Worm (Caenorhabditis elegans): ENCODE measurements around the gene clec-117.

Gene clec-117

ce11 chrII:285627-286550, 10.9 kb downstream of the clec-117 start, which contains the start of gene B0432.10 (continued):
- TF ChIP-seq mxl-2 (GFP tag; conservative IDR thresholded peaks at IDR 0.05) = no peak
- TF ChIP-seq cey-2 (tag; optimal IDR thresholded peaks at IDR 0.05; ENCODE audit: borderline replicate concordance, insufficient read depth) = no peak
- TF ChIP-seq nhr-6 (tag; optimal IDR thresholded peaks at IDR 0.05) = peak; percentile 20
- peak; percentile 86 for TF ChIP-seq lin-38 (GFP tag; IDR thresholded peaks at IDR 0.05)
- peak in 1 of 2 experiments; percentile 91 for TF ChIP-seq lsy-2 (tag; optimal IDR thresholded peaks at IDR 0.05)
- peak; percentile 57 for TF ChIP-seq nhr-28 (tag; optimal IDR thresholded peaks at IDR 0.05)
- no peak for TF ChIP-seq nhr-48 (tag; optimal IDR thresholded peaks at IDR 0.05)
- peak; percentile 51 for TF ChIP-seq nhr-77 (tag; optimal IDR thresholded peaks at IDR 0.05)
- peak; percentile 64 for TF ChIP-seq rbr-2 (tag; optimal IDR thresholded peaks at IDR 0.05)
- TF ChIP-seq dve-1 (tag; optimal IDR thresholded peaks at IDR 0.05; ENCODE audit: insufficient read depth) = peak; percentile 86
- TF ChIP-seq dmd-6 (GFP tag; IDR thresholded peaks at IDR 0.05) = peak; percentile 71
- peak; percentile 65 for TF ChIP-seq hlh-30 (tag; optimal IDR thresholded peaks at IDR 0.05; ENCODE audit: insufficient read depth)
- no peak for TF ChIP-seq ZK337.2 (GFP tag; IDR thresholded peaks at IDR 0.05)
- TF ChIP-seq hif-1 (tag; optimal IDR thresholded peaks at IDR 0.05) = peak in 1 of 2 experiments; percentile 7
- no peak for TF ChIP-seq dmd-9 (GFP tag; IDR thresholded peaks at IDR 0.05)
- peak; percentile 85 for TF ChIP-seq T20F7.1 (GFP tag; optimal IDR thresholded peaks at IDR 0.05)
- TF ChIP-seq daf-19 (GFP tag; conservative IDR thresholded peaks at IDR 0.05) = 0 out of 2 replicates have a peak, but pooled peaks have one; percentile 20
- TF ChIP-seq nhr-111 (GFP tag; optimal IDR thresholded peaks at IDR 0.05) = no peak
- peak in 1 of 2 experiments; percentile 77 for TF ChIP-seq unc-62 (GFP tag; optimal IDR thresholded peaks at IDR 0.05 in 1 of 2)
- TF ChIP-seq unc-62 (tag; optimal IDR thresholded peaks at IDR 0.05) = no peak
- TF ChIP-seq mep-1 (tag; optimal IDR thresholded peaks at IDR 0.05) = peak; percentile 79
- no peak for TF ChIP-seq lim-7 (GFP tag; IDR thresholded peaks at IDR 0.05)
- TF ChIP-seq pqm-1 (tag; optimal IDR thresholded peaks at IDR 0.05) = peak; percentile 19
- peak; percentile 25 for TF ChIP-seq nhr-11 (tag; optimal IDR thresholded peaks at IDR 0.05)
- peak; percentile 51; the same call in 1 of the 2 replicates for TF ChIP-seq pha-4 (GFP tag; IDR thresholded peaks at IDR 0.05)
- peak; percentile 92 for TF ChIP-seq pha-4 (tag; optimal IDR thresholded peaks at IDR 0.05)
- no peak for TF ChIP-seq tra-1 (GFP tag; IDR thresholded peaks at IDR 0.05)
- no peak for TF ChIP-seq nhr-237 (tag; optimal IDR thresholded peaks at IDR 0.05)
- peak; percentile 11 for TF ChIP-seq spr-3 (GFP tag; optimal IDR thresholded peaks at IDR 0.05)
- no peak for TF ChIP-seq zip-2 (tag; optimal IDR thresholded peaks at IDR 0.05)
- peak; percentile 51 for TF ChIP-seq F10B5.3 (tag; optimal IDR thresholded peaks at IDR 0.05)
- TF ChIP-seq zag-1 (tag; optimal IDR thresholded peaks at IDR 0.05) = no peak
- TF ChIP-seq F37D6.2 (tag; optimal IDR thresholded peaks at IDR 0.05) = peak; percentile 46
- peak; percentile 42; the same call in 1 of the 2 replicates for TF ChIP-seq hmg-1.1 (GFP tag; IDR thresholded peaks at IDR 0.05)
- TF ChIP-seq mdl-1 (tag; optimal IDR thresholded peaks at IDR 0.05) = no peak

- TF ChIP-seq nhr-41 (GFP tag; IDR thresholded peaks at IDR 0.05) (no peak), aha-1 (tag) (no peak), daf-19 (GFP tag; conservative IDR thresholded peaks at IDR 0.05) (no peak), mxl-3 (GFP tag; optimal IDR thresholded peaks at IDR 0.05) (no peak), hmg-1.1 (GFP tag; IDR thresholded peaks at IDR 0.05) (no peak), Y105C5A.15 (GFP tag; IDR thresholded peaks at IDR 0.05) (no peak), lim-7 (GFP tag; IDR thresholded peaks at IDR 0.05) (no peak), dmd-9 (GFP tag; IDR thresholded peaks at IDR 0.05) (no peak), lin-29 (GFP tag; IDR thresholded peaks at IDR 0.05) (no peak), dve-1 (tag; optimal IDR thresholded peaks at IDR 0.05; ENCODE audit: insufficient read depth) (no peak)
These were observed 13.2 kb downstream of the clec-117 start, which contains the start of gene B0432.9 for ce11 chrII:283594-283993. Gene B0432.9, minus strand, starts transcription at chrII:283694.

Measured in whole organism, L4 larva.